Worm (Caenorhabditis elegans): Measurements from ENCODE around the gene mdt-29.

- TF ChIP-seq pha-4 (tag; optimal IDR thresholded peaks at IDR 0.05) (no peak), ceh-40 (GFP tag; IDR thresholded peaks at IDR 0.05) (no peak), dpff-1 (tag; optimal IDR thresholded peaks at IDR 0.05) (no peak), rcor-1 (GFP tag; IDR thresholded peaks at IDR 0.05) (no peak), madf-10 (tag; optimal IDR thresholded peaks at IDR 0.05) (no peak), F22D6.2 (tag; optimal IDR thresholded peaks at IDR 0.05) (no peak), ztf-3 (GFP tag; optimal IDR thresholded peaks at IDR 0.05) (no peak), attf-5 (GFP tag; optimal IDR thresholded peaks at IDR 0.05) (no peak), snpc-4 (GFP tag; optimal IDR thresholded peaks at IDR 0.05) (no peak), snpc-4 (tag; optimal IDR thresholded peaks at IDR 0.05) (no peak), ets-4 (GFP tag; optimal IDR thresholded peaks at IDR 0.05) (no peak)
These were observed 30.9 kb upstream of the mdt-29 start for ce11 chrIII:13742028-13742427.
